Worm (Caenorhabditis elegans): ENCODE results near the gene B0432.1.

The B0432.1 gene

ce11 chrII:296911-297440 is at the start of gene B0432.1, which contains the start of gene clec-117:
Gene B0432.1 (plus strand): TSS chrII:297390.
Gene clec-117 (minus strand): TSS chrII:297011.
- TF ChIP-seq mdl-1 (tag; optimal IDR thresholded peaks at IDR 0.05): no peak

ce11 chrII:247736-248135 is 49.5 kb upstream of the B0432.1 start:
- no peak for TF ChIP-seq ceh-16 (tag; optimal IDR thresholded peaks at IDR 0.05)
- TF ChIP-seq Y55F3AM.14 (GFP tag; optimal IDR thresholded peaks at IDR 0.05): no peak
- no peak for TF ChIP-seq ztf-1 (GFP tag; conservative IDR thresholded peaks at IDR 0.05)
- no peak for TF ChIP-seq lin-11 (tag; optimal IDR thresholded peaks at IDR 0.05)
- TF ChIP-seq ztf-4 (tag; optimal IDR thresholded peaks at IDR 0.05): no peak
- TF ChIP-seq egl-27 (tag; optimal IDR thresholded peaks at IDR 0.05): no peak
- no peak for TF ChIP-seq fos-1 (tag; optimal IDR thresholded peaks at IDR 0.05)
- TF ChIP-seq lin-13 (GFP tag; optimal IDR thresholded peaks at IDR 0.05): no peak
- no peak for TF ChIP-seq blmp-1 (tag; optimal IDR thresholded peaks at IDR 0.05; ENCODE audit: insufficient read depth)
- TF ChIP-seq nhr-21 (tag; optimal IDR thresholded peaks at IDR 0.05): no peak
- TF ChIP-seq nhr-12 (tag; optimal IDR thresholded peaks at IDR 0.05): no peak
- no peak for TF ChIP-seq dmd-4 (tag; optimal IDR thresholded peaks at IDR 0.05)
- TF ChIP-seq ZK546.5 (tag; optimal IDR thresholded peaks at IDR 0.05): no peak

- TF ChIP-seq nhr-6 (tag; optimal IDR thresholded peaks at IDR 0.05) (peak; percentile 90), lsy-2 (tag; optimal IDR thresholded peaks at IDR 0.05) (peak; percentile 90 to 95), lin-13 (GFP tag; optimal IDR thresholded peaks at IDR 0.05) (peak; percentile 97), nhr-12 (tag; optimal IDR thresholded peaks at IDR 0.05) (no peak), ztf-11 (tag; optimal IDR thresholded peaks at IDR 0.05) (peak; percentile 58), aly-2 (tag; optimal IDR thresholded peaks at IDR 0.05) (no peak), ztf-1 (GFP tag; conservative IDR thresholded peaks at IDR 0.05) (no peak), nhr-25 (tag; optimal IDR thresholded peaks at IDR 0.05) (peak; percentile 95), ama-1 (optimal IDR thresholded peaks at IDR 0.05) (no peak), ceh-16 (tag; optimal IDR thresholded peaks at IDR 0.05) (peak; percentile 55), unc-62 (GFP tag; optimal IDR thresholded peaks at IDR 0.05) (no peak), C34F6.9 (tag; optimal IDR thresholded peaks at IDR 0.05) (peak; percentile 97), egl-27 (tag; optimal IDR thresholded peaks at IDR 0.05) (peak; percentile 90), mdl-1 (tag; optimal IDR thresholded peaks at IDR 0.05) (peak; percentile 46 to 67), zag-1 (tag; optimal IDR thresholded peaks at IDR 0.05) (peak; percentile 85), crh-2 (tag; optimal IDR thresholded peaks at IDR 0.05) (peak; percentile 96), sma-9 (GFP tag; optimal IDR thresholded peaks at IDR 0.05) (peak; percentile 96), sma-9 (tag; optimal IDR thresholded peaks at IDR 0.05) (no peak), fos-1 (tag; optimal IDR thresholded peaks at IDR 0.05) (peak; percentile 90), skn-1 (tag; optimal IDR thresholded peaks at IDR 0.05) (peak; percentile 95), mbf-1 (tag; optimal IDR thresholded peaks at IDR 0.05) (peak; percentile 7), elt-1 (tag; optimal IDR thresholded peaks at IDR 0.05) (no peak), mab-5 (tag; optimal IDR thresholded peaks at IDR 0.05) (peak; percentile 96), ceh-82 (tag; optimal IDR thresholded peaks at IDR 0.05) (peak; percentile 89), lin-11 (tag; optimal IDR thresholded peaks at IDR 0.05) (peak; percentile 98), gmeb-1 (tag; optimal IDR thresholded peaks at IDR 0.05) (peak; percentile 95), nhr-129 (tag; optimal IDR thresholded peaks at IDR 0.05) (peak; percentile 95), lin-39 (tag; optimal IDR thresholded peaks at IDR 0.05) (no peak), alr-1 (tag; optimal IDR thresholded peaks at IDR 0.05) (no peak), snpc-4 (tag; optimal IDR thresholded peaks at IDR 0.05) (peak; percentile 91), blmp-1 (tag; optimal IDR thresholded peaks at IDR 0.05; ENCODE audit: insufficient read depth) (peak; percentile 70), nhr-11 (tag; optimal IDR thresholded peaks at IDR 0.05) (no peak), nhr-237 (tag; optimal IDR thresholded peaks at IDR 0.05) (peak; percentile 75), unc-39 (tag; optimal IDR thresholded peaks at IDR 0.05) (no peak), nhr-21 (tag; optimal IDR thresholded peaks at IDR 0.05) (peak; percentile 92), nhr-10 (tag; optimal IDR thresholded peaks at IDR 0.05) (peak; percentile 63), sma-3 (GFP tag; optimal IDR thresholded peaks at IDR 0.05) (peak; percentile 98), ztf-4 (tag; optimal IDR thresholded peaks at IDR 0.05) (peak; percentile 84), Y55F3AM.14 (GFP tag; optimal IDR thresholded peaks at IDR 0.05) (peak; percentile 72), sem-4 (tag; optimal IDR thresholded peaks at IDR 0.05) (peak; percentile 89), ZK546.5 (tag; optimal IDR thresholded peaks at IDR 0.05) (peak; percentile 69), R02D3.7 (tag; optimal IDR thresholded peaks at IDR 0.05) (peak; percentile 61), dmd-4 (tag; optimal IDR thresholded peaks at IDR 0.05) (no peak), unc-55 (GFP tag; optimal IDR thresholded peaks at IDR 0.05) (peak; percentile 99), nhr-23 (tag; optimal IDR thresholded peaks at IDR 0.05) (no peak), F13H6.1 (tag; optimal IDR thresholded peaks at IDR 0.05) (peak; percentile 97), nhr-77 (tag; optimal IDR thresholded peaks at IDR 0.05) (peak; percentile 64)
These were observed 42.1 kb upstream of the B0432.1 start for ce11 chrII:255124-255523.
